Worm (Caenorhabditis elegans) whole organism, L4/young adult: ENCODE measurements around the gene F21C10.9.

Experiments
- W03F9.2 ChIP-seq: fragments of 150-350 bp; optimal IDR thresholded peaks from 2 replicates; lab custom pipeline; 2014; ENCODE audit warnings: missing biosample characterization, missing genetic modification characterization
- dao-5 ChIP-seq: sonication (generic microtip); optimal IDR thresholded peaks from 2 replicates; lab custom pipeline; 2016; ENCODE audit warnings: missing genotype, missing genetic modification characterization, moderate library complexity, missing compliant biosample characterization
- him-1 ChIP-seq: sonication (generic microtip); optimal IDR thresholded peaks from 2 replicates; lab custom pipeline; 2016; ENCODE audit warnings: missing genotype, missing genetic modification reagents, missing genetic modification characterization, missing compliant biosample characterization

ce11 chrV:9065001-9065400, 33.5 kb downstream of the F21C10.9 start:
- TF ChIP-seq dao-5 (tag; lab: Kevin White, UChicago) (no peak), W03F9.2 (tag; lab: Kevin White, UChicago) (no peak), him-1 (tag; lab: Kevin White, UChicago) (no peak)
